Worm (Caenorhabditis elegans): Measurements from ENCODE around the gene F35C8.5.

- TF ChIP-seq nhr-23 (tag; optimal IDR thresholded peaks at IDR 0.05) (no peak), elt-1 (tag; optimal IDR thresholded peaks at IDR 0.05) (no peak), nhr-77 (tag; optimal IDR thresholded peaks at IDR 0.05) (no peak), eor-1 (tag; optimal IDR thresholded peaks at IDR 0.05) (no peak), nhr-237 (tag; optimal IDR thresholded peaks at IDR 0.05) (no peak), fos-1 (tag; optimal IDR thresholded peaks at IDR 0.05) (no peak), lin-15B (tag; optimal IDR thresholded peaks at IDR 0.05) (no peak)
Observed at ce11 chrX:5321563-5321962, 44.0 kb upstream of the F35C8.5 start.
